Worm (Caenorhabditis elegans): ENCODE measurements around the gene scl-26.

ce11 chrV:7645454-7645853 lies 44.1 kb upstream of the scl-26 start, which contains the start of gene str-47:
- TF ChIP-seq nfya-1 (tag; optimal IDR thresholded peaks at IDR 0.05; ENCODE audit: insufficient read depth) (no peak), elt-2 (tag; optimal IDR thresholded peaks at IDR 0.05) (no peak), skn-1 (tag; optimal IDR thresholded peaks at IDR 0.05) (no peak), ceh-16 (tag; optimal IDR thresholded peaks at IDR 0.05) (no peak), ama-1 (optimal IDR thresholded peaks at IDR 0.05) (no peak), snpc-4 (tag; optimal IDR thresholded peaks at IDR 0.05) (no peak)

Data from whole organism, L3 larva.